Fruit fly (Drosophila melanogaster) Kc167 (cell line): ENCODE measurements around the gene eIF4E5.

Source experiments
- Myc ChIP-seq: fragments of >200 bp; optimal IDR thresholded peaks from 2 replicates; lab custom pipeline; 2017; ENCODE audit warnings: missing external identifiers
- Sin3A ChIP-seq: fragments of >200 bp; optimal IDR thresholded peaks from 2 replicates; lab custom pipeline; 2018; ENCODE audit warnings: missing external identifiers
- h ChIP-seq: fragments of >200 bp; optimal IDR thresholded peaks from 3 replicates; lab custom pipeline; 2018; ENCODE audit warnings: missing external identifiers
- insv ChIP-seq: fragments of >200 bp; optimal IDR thresholded peaks from 3 replicates; lab custom pipeline; 2018; ENCODE audit warnings: missing external identifiers
- psq ChIP-seq: fragments of >200 bp; optimal IDR thresholded peaks from 2 replicates; lab custom pipeline; 2017; ENCODE audit warnings: missing external identifiers
- ttk ChIP-seq: sonication (Bioruptor generic); optimal IDR thresholded peaks from 2 replicates; lab custom pipeline; 2017; ENCODE audit warnings: missing external identifiers

Gene eIF4E5

dm6 chr3L:7903489-7904150, 8.9 kb downstream of the eIF4E5 start:
- TF ChIP-seq ttk = no peak
- TF ChIP-seq Myc = no peak
- no peak for TF ChIP-seq Sin3A (lab: Kevin White, UChicago)
- no peak for TF ChIP-seq psq (lab: Kevin White, UChicago)
- TF ChIP-seq h (lab: Kevin White, UChicago) = no peak
- TF ChIP-seq insv (lab: Kevin White, UChicago) = no peak

- TF ChIP-seq Sin3A (lab: Kevin White, UChicago) (no peak), h (lab: Kevin White, UChicago) (no peak), psq (lab: Kevin White, UChicago) (no peak), ttk (no peak), Myc (no peak)
These were observed 9.9 kb downstream of the eIF4E5 start for dm6 chr3L:7904560-7904959.

- TF ChIP-seq insv (lab: Kevin White, UChicago) = no peak
- TF ChIP-seq psq (lab: Kevin White, UChicago) = no peak
- TF ChIP-seq h (lab: Kevin White, UChicago) = no peak
- no peak for TF ChIP-seq ttk
- TF ChIP-seq Sin3A (lab: Kevin White, UChicago) = no peak
- TF ChIP-seq Myc = no peak
These were observed 15.2 kb downstream of the eIF4E5 start for dm6 chr3L:7909695-7910463.

dm6 chr3L:7910916-7911467, 16.3 kb downstream of the eIF4E5 start:
- no peak for TF ChIP-seq Myc
- no peak for TF ChIP-seq psq (lab: Kevin White, UChicago)
- no peak for TF ChIP-seq insv (lab: Kevin White, UChicago)
- TF ChIP-seq Sin3A (lab: Kevin White, UChicago) = no peak
- TF ChIP-seq h (lab: Kevin White, UChicago) = no peak
- TF ChIP-seq ttk = no peak

- no peak for TF ChIP-seq psq (lab: Kevin White, UChicago)
- no peak for TF ChIP-seq Sin3A (lab: Kevin White, UChicago)
- no peak for TF ChIP-seq Myc
- TF ChIP-seq insv (lab: Kevin White, UChicago) = no peak
- no peak for TF ChIP-seq h (lab: Kevin White, UChicago)
These were observed 17.3 kb downstream of the eIF4E5 start, which contains the start of the genes pbl and CG8281 for dm6 chr3L:7911765-7912556. Gene pbl (minus strand): TSS chr3L:7911954. Gene CG8281 (plus strand): TSS chr3L:7912463.

- TF ChIP-seq Sin3A (lab: Kevin White, UChicago) (no peak), ttk (no peak), psq (lab: Kevin White, UChicago) (no peak), Myc (no peak), insv (lab: Kevin White, UChicago) (no peak), h (lab: Kevin White, UChicago) (no peak)
These were observed 20.4 kb downstream of the eIF4E5 start, which contains the start of gene Tmem43 for dm6 chr3L:7914969-7915596. Gene Tmem43 (minus strand): TSS chr3L:7915120.

- TF ChIP-seq insv (lab: Kevin White, UChicago) (no peak), Sin3A (lab: Kevin White, UChicago) (no peak), psq (lab: Kevin White, UChicago) (no peak), ttk (no peak), Myc (no peak), h (lab: Kevin White, UChicago) (no peak)
These were observed 21.3 kb downstream of the eIF4E5 start for dm6 chr3L:7915808-7916619.

- no peak for TF ChIP-seq h (lab: Kevin White, UChicago)
- no peak for TF ChIP-seq psq (lab: Kevin White, UChicago)
- TF ChIP-seq Sin3A (lab: Kevin White, UChicago) = no peak
- TF ChIP-seq Myc = no peak
- TF ChIP-seq insv (lab: Kevin White, UChicago) = no peak
- no peak for TF ChIP-seq ttk
These were observed 39.5 kb downstream of the eIF4E5 start for dm6 chr3L:7934200-7934599.

- TF ChIP-seq Sin3A (lab: Kevin White, UChicago) = no peak
- TF ChIP-seq ttk = no peak
- TF ChIP-seq h (lab: Kevin White, UChicago) = no peak
- TF ChIP-seq insv (lab: Kevin White, UChicago) = no peak
- TF ChIP-seq Myc = no peak
- no peak for TF ChIP-seq psq (lab: Kevin White, UChicago)
These were observed 40.2 kb downstream of the eIF4E5 start for dm6 chr3L:7934857-7935256.

- TF ChIP-seq h (lab: Kevin White, UChicago) (no peak), ttk (no peak), psq (lab: Kevin White, UChicago) (no peak), insv (lab: Kevin White, UChicago) (no peak), Myc (no peak), Sin3A (lab: Kevin White, UChicago) (no peak)
These were observed 40.8 kb downstream of the eIF4E5 start for dm6 chr3L:7935409-7935932.
